Fruit fly (Drosophila melanogaster): Measurements from ENCODE around the gene Nepl14.

The Nepl14 gene

DNA sequence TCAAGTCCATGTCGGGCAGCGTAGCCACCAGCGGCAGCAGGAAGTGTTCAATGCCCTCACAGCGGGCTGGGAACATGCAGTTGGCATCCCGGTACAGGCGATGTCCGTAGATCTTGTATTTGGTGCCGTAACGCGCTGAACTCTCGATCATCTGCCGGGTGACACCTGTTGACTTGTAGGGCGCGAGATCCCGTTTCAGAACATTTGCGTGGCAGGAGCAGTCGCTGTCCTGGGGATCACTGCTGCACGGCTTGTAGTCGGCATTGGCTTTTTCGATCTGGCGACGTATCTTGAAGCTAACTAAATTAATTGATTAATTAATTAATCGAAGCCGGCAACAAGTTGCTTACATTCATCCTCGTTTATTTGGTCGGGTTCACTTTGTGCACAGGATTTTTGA, 13.5 kb downstream of the Nepl14 start:
- TF ChIP-seq tj (GFP tag; optimal IDR thresholded peaks at IDR 0.05): no peak
- no peak for TF ChIP-seq bab1 (GFP tag; optimal IDR thresholded peaks at IDR 0.05)
- TF ChIP-seq cnc (optimal IDR thresholded peaks at IDR 0.05): no peak
- TF ChIP-seq Clk (GFP tag; optimal IDR thresholded peaks at IDR 0.05): no peak
- no peak for TF ChIP-seq toe (GFP tag; optimal IDR thresholded peaks at IDR 0.05)
- no peak for TF ChIP-seq CG33017 (tag; optimal IDR thresholded peaks at IDR 0.05)
- TF ChIP-seq CG7101 (tag; optimal IDR thresholded peaks at IDR 0.05): no peak
- TF ChIP-seq Mnt (GFP tag; optimal IDR thresholded peaks at IDR 0.05): no peak

DNA sequence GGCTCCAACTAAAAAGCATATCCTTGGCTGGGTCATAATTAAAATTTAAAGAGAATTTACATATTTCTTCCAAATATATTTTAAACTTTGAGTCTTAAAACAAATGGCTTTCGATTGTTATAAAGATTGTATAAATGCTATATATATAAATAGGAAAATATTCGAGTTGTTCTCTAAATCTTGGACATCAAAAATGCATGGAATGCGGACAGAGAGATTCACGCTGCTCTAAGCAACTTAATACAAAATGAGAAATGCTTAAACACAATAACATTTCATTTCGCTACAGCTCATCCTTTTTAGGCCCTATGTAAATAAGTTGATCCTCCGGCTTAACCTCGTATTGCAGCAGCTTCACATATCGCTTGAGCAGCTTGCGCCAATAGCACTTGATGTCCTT, 14.6 kb downstream of the Nepl14 start, which contains the start of gene CG31139:
CG31139 (minus strand) TSS at position 101 of the 400 bp plus-strand sequence.
- TF ChIP-seq CG12768 (GFP tag; optimal IDR thresholded peaks at IDR 0.05) (no peak), CG33017 (tag; optimal IDR thresholded peaks at IDR 0.05) (no peak), Crg-1 (GFP tag; optimal IDR thresholded peaks at IDR 0.05) (no peak), bab1 (GFP tag; optimal IDR thresholded peaks at IDR 0.05) (no peak), CG11617 (GFP tag; optimal IDR thresholded peaks at IDR 0.05) (no peak), CG7101 (tag; optimal IDR thresholded peaks at IDR 0.05) (no peak), toe (GFP tag; optimal IDR thresholded peaks at IDR 0.05) (no peak), Mnt (GFP tag; optimal IDR thresholded peaks at IDR 0.05) (no peak), ovo (GFP tag; optimal IDR thresholded peaks at IDR 0.05) (no peak), Hr96 (GFP tag; optimal IDR thresholded peaks at IDR 0.05) (no peak), Clk (GFP tag; optimal IDR thresholded peaks at IDR 0.05) (no peak), CG7045 (GFP tag; optimal IDR thresholded peaks at IDR 0.05) (no peak), cnc (optimal IDR thresholded peaks at IDR 0.05) (no peak), cic (GFP tag; optimal IDR thresholded peaks at IDR 0.05) (no peak), tj (GFP tag; optimal IDR thresholded peaks at IDR 0.05) (no peak)

DNA sequence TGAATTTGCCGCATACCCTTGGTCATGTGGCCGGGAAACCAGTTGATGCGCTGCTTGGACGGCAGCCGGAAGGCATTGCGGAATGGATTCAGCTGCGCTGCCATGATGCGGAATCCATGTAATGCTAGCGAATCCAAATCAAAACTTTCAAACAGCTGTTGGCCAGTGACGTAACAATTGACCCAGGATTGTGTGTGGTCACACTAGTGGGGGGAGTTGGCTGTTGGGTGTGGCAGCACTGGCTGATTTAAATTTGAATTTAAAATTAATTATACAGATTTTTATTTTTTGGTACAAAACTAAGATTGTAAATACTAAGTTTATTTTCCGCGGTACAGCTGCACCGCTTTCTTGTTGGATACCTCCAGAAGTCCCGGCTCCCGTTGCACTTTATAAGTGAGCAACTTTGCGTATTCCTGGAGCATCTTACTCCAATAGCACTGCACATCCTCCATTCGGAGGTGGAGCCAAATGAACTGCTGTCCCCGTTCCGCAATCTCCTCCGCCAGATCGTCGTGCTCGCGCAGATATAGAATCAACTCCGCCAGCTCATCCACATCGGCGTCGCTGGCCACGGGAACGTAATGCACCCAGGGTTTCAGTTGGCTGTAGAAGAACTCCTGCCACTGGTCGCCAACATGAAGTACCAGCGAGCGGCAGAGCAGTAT, 16.0 kb downstream of the Nepl14 start, which contains the start of gene CG17141:
CG17141 (minus strand) TSS at position 177 of the 668 bp plus-strand sequence.
- TF ChIP-seq bab1 (GFP tag; optimal IDR thresholded peaks at IDR 0.05) (peak; percentile 84), Mnt (GFP tag; optimal IDR thresholded peaks at IDR 0.05) (no peak), toe (GFP tag; optimal IDR thresholded peaks at IDR 0.05) (no peak)

DNA sequence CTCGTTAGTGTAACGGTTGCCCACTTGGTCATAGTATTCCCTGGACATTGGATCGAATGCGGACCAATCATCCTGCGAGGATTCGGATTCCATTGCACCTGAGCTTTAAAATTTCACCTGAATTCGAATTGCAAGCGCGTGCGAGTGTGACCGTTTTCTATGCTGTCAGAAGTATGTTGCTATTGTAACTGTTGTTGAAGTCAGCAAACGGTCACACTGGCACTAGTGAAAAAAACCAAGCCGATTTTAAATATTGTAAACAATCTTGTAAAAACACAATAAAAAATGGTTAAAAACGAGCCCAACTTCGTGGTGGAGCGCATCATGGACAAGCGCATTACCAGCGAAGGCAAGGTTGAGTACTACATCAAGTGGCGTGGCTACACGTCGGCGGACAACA, 18.1 kb downstream of the Nepl14 start, which contains the start of the genes vret and HP1c:
vret (minus strand) TSS at position 150 of the 400 bp plus-strand sequence.
HP1c (plus strand) TSS at position 189 of the 400 bp plus-strand sequence.
- TF ChIP-seq Crg-1 (GFP tag; optimal IDR thresholded peaks at IDR 0.05): no peak
- TF ChIP-seq kay (GFP tag; ENCODE audit: borderline replicate concordance): no peak
- no peak for TF ChIP-seq Mnt (GFP tag; optimal IDR thresholded peaks at IDR 0.05)
- peak; percentile 17 for TF ChIP-seq bab1 (GFP tag; optimal IDR thresholded peaks at IDR 0.05)

DNA sequence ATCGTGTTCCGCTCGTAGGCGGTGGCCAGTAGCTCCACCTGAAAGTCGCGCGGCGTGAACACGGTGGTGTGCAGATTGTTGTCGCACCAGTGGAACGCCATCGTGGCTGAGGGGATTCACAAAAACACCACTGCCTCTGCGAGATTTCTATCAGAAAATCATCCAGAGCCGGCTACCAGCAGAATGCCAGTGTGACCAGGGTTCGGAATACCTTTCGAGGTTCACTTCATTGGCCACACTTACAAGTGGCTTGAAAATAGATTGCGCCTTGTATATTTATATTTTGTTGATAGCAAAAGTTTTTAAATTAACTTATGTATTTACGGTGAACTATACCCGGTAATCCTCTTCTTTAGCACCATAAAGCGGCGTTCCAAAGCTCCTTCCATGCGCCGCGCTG, 22.6 kb downstream of the Nepl14 start, which contains the start of the genes Dcr-1 and CG6985:
Dcr-1 (minus strand) TSS at position 162 of the 400 bp plus-strand sequence.
CG6985 (plus strand) TSS at position 221 of the 400 bp plus-strand sequence.
- no peak for TF ChIP-seq CG14711 (tag; optimal IDR thresholded peaks at IDR 0.05)
- TF ChIP-seq toe (GFP tag; optimal IDR thresholded peaks at IDR 0.05): no peak
- no peak for TF ChIP-seq pad (GFP tag; optimal IDR thresholded peaks at IDR 0.05)
- TF ChIP-seq CG11617 (GFP tag; optimal IDR thresholded peaks at IDR 0.05): no peak
- no peak for TF ChIP-seq CG12768 (GFP tag; optimal IDR thresholded peaks at IDR 0.05)
- TF ChIP-seq CG7101 (tag; optimal IDR thresholded peaks at IDR 0.05): no peak
- TF ChIP-seq CG33017 (tag; optimal IDR thresholded peaks at IDR 0.05): no peak
- TF ChIP-seq tj (GFP tag; optimal IDR thresholded peaks at IDR 0.05): no peak
- TF ChIP-seq cnc (optimal IDR thresholded peaks at IDR 0.05): no peak
- no peak for TF ChIP-seq cic (GFP tag; optimal IDR thresholded peaks at IDR 0.05)
- no peak for TF ChIP-seq kay (GFP tag; ENCODE audit: borderline replicate concordance)
- no peak for TF ChIP-seq bab1 (GFP tag; optimal IDR thresholded peaks at IDR 0.05)
- no peak for TF ChIP-seq CG7045 (GFP tag; optimal IDR thresholded peaks at IDR 0.05)

DNA sequence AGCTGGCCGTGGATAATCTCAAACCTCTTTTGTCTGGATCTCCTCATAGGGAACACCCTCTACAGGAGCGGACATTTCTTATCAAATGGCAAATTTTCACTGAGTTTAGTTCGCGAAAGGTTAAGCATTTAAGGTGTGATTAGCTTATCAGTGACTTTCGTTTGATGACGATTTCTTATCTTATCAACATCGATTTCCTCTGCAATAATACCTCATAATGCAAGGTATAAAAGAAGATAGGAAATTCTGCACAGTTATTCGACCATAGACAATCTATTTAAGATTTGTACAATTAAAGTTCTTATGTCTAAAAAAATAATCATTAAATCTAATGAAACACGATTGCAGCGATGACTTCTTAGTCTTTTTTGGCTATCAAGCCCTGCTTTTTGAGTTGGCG, 29.8 kb downstream of the Nepl14 start, which contains the start of gene Takl2:
Takl2 (minus strand) TSS at position 101 of the 400 bp plus-strand sequence.
- no peak for TF ChIP-seq cnc (optimal IDR thresholded peaks at IDR 0.05)
- TF ChIP-seq Hr96 (GFP tag; optimal IDR thresholded peaks at IDR 0.05): no peak
- no peak for TF ChIP-seq CG12768 (GFP tag; optimal IDR thresholded peaks at IDR 0.05)
- TF ChIP-seq tj (GFP tag; optimal IDR thresholded peaks at IDR 0.05): no peak
- TF ChIP-seq cic (GFP tag; optimal IDR thresholded peaks at IDR 0.05): no peak
- no peak for TF ChIP-seq kay (GFP tag; ENCODE audit: borderline replicate concordance)
- TF ChIP-seq CG11617 (GFP tag; optimal IDR thresholded peaks at IDR 0.05): no peak
- TF ChIP-seq ovo (GFP tag; optimal IDR thresholded peaks at IDR 0.05): no peak
- TF ChIP-seq Mnt (GFP tag; optimal IDR thresholded peaks at IDR 0.05): no peak
- no peak for TF ChIP-seq CG7045 (GFP tag; optimal IDR thresholded peaks at IDR 0.05)
- no peak for TF ChIP-seq toe (GFP tag; optimal IDR thresholded peaks at IDR 0.05)
- no peak for TF ChIP-seq pad (GFP tag; optimal IDR thresholded peaks at IDR 0.05)
- no peak for TF ChIP-seq CG5204 (GFP tag; optimal IDR thresholded peaks at IDR 0.05)
- no peak for TF ChIP-seq CG14711 (tag; optimal IDR thresholded peaks at IDR 0.05)

DNA sequence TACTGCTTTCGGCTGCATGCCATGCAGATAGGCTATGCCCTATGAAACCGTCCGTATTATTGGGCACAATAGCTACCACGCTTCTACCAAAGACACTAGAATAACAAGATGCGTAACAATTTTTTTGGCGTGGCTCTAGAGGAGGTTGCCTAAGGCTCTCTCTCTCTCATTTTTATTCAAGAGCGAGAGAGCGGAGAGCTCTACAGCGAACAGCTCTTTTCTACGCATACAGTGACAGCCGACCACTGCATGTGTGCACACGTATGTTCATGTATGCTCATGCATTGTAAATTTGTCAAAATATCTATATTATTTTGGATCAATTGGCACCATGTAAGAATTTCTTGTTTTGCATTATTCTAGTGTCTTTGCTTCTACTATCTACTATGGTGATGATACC, 30.5 kb downstream of the Nepl14 start:
- no peak for TF ChIP-seq CG7101 (tag; optimal IDR thresholded peaks at IDR 0.05)
- no peak for TF ChIP-seq CG14711 (tag; optimal IDR thresholded peaks at IDR 0.05)
- TF ChIP-seq Hr96 (GFP tag; optimal IDR thresholded peaks at IDR 0.05): no peak
- no peak for TF ChIP-seq cnc (optimal IDR thresholded peaks at IDR 0.05)
- no peak for TF ChIP-seq bab1 (GFP tag; optimal IDR thresholded peaks at IDR 0.05)
- TF ChIP-seq CG1620 (GFP tag; optimal IDR thresholded peaks at IDR 0.05): no peak
- no peak for TF ChIP-seq CG5204 (GFP tag; optimal IDR thresholded peaks at IDR 0.05)
